Worm (Caenorhabditis elegans): ENCODE measurements around the gene rrp-1.

- no peak for TF ChIP-seq snpc-4 (tag; optimal IDR thresholded peaks at IDR 0.05)
- no peak for TF ChIP-seq zag-1 (tag; optimal IDR thresholded peaks at IDR 0.05)
- no peak for TF ChIP-seq ctbp-1 (GFP tag; IDR thresholded peaks at IDR 0.05)
- no peak for TF ChIP-seq zip-2 (tag; optimal IDR thresholded peaks at IDR 0.05)
- TF ChIP-seq mdt-29 (GFP tag; IDR thresholded peaks at IDR 0.05): no peak
- TF ChIP-seq dmd-8 (GFP tag; IDR thresholded peaks at IDR 0.05): no peak
- TF ChIP-seq mdl-1 (tag; optimal IDR thresholded peaks at IDR 0.05): no peak
- no peak for TF ChIP-seq ceh-20 (GFP tag; IDR thresholded peaks at IDR 0.05)
Measured at ce11 chrIV:9969081-9969480, 13.0 kb downstream of the rrp-1 start, which contains the start of the genes kin-5 and C47E12.11.
